Worm (Caenorhabditis elegans): ENCODE measurements around the gene dnj-2.

DNA sequence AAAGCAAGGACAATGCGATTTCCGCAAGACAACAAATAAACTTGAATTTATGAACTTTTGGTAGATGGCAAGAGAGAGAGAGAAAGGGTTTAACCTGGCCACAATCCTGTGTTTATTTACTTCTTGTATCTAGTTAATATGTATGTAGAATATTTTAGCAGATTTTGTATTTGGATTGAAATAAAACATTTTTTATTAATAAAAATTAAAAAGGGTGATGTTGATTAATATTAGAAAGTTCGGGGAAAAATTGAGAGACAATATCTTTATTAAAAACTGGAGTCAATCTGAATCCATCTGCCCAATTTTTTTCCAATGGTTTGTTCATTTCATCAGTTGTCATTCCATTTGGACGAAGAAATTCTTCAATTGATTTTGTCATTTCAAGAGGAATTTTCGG lies 47.7 kb downstream of the dnj-2 start, which contains the start of gene col-127:
- no peak for TF ChIP-seq dao-5 (tag; optimal IDR thresholded peaks at IDR 0.05)
- TF ChIP-seq W03F9.2 (tag; optimal IDR thresholded peaks at IDR 0.05), result no peak

Data from whole organism, L4/young adult.